Fruit fly (Drosophila melanogaster) whole organism, embryonic: ENCODE data around the gene CG10194.

Experiments
- Atf6 ChIP-seq: fragments of 200-800 bp; sonication (Bioruptor generic); IDR thresholded peaks from 2 replicates; pipeline ENCODE4 v1.3.6; 2022; ENCODE audit warnings: missing biosample characterization, missing genetic modification characterization
- B-H2 ChIP-seq: fragments of 200-800 bp; sonication (Bioruptor generic); optimal IDR thresholded peaks from 2 replicates; lab custom pipeline; 2018; ENCODE audit warnings: missing biosample characterization, mild to moderate bottlenecking, missing genetic modification characterization
- Bdp1 ChIP-seq: fragments of 200-800 bp; sonication (Bioruptor generic); optimal IDR thresholded peaks from 3 replicates; lab custom pipeline; 2016; ENCODE audit warnings: missing biosample characterization, missing genetic modification characterization
- Bgb ChIP-seq: fragments of 200-800 bp; sonication (Bioruptor generic); IDR thresholded peaks from 2 replicates; pipeline ENCODE4 v1.3.6; 2022; ENCODE audit warnings: missing biosample characterization, missing genetic modification characterization; ENCODE audit not compliant: partially characterized antibody
- Bteb2 ChIP-seq: fragments of 200-800 bp; sonication (Bioruptor generic); optimal IDR thresholded peaks from 2 replicates; lab custom pipeline; 2016; ENCODE audit warnings: missing biosample characterization, missing genetic modification characterization
- CG10147 ChIP-seq: fragments of 200-800 bp; sonication (Bioruptor generic); optimal IDR thresholded peaks from 2 replicates; lab custom pipeline; 2019; ENCODE audit warnings: missing biosample characterization, mild to moderate bottlenecking, missing genetic modification characterization, moderate library complexity
- CG10209 ChIP-seq: fragments of 200-800 bp; sonication (Bioruptor generic); optimal IDR thresholded peaks from 3 replicates; lab custom pipeline; 2017; ENCODE audit warnings: missing biosample characterization, mild to moderate bottlenecking, missing genetic modification characterization, missing genetic modification reagents
- CG1024 ChIP-seq: fragments of 200-800 bp; sonication (Bioruptor generic); IDR thresholded peaks from 2 replicates; pipeline ENCODE4 v1.3.6; 2022; ENCODE audit warnings: missing biosample characterization, missing genetic modification characterization
- CG12769 ChIP-seq: fragments of 200-800 bp; sonication (Bioruptor generic); optimal IDR thresholded peaks from 2 replicates; lab custom pipeline; 2019; ENCODE audit warnings: missing biosample characterization, mild to moderate bottlenecking, missing genetic modification characterization, moderate library complexity
- CG14050 ChIP-seq: fragments of 200-800 bp; sonication (Bioruptor generic); IDR thresholded peaks from 3 replicates; pipeline ENCODE4 v1.3.6; 2022; ENCODE audit warnings: missing biosample characterization, missing genetic modification characterization
- CG17912 ChIP-seq: fragments of 200-800 bp; sonication (Bioruptor generic); optimal IDR thresholded peaks from 2 replicates; lab custom pipeline; 2018; ENCODE audit warnings: missing biosample characterization, mild to moderate bottlenecking, missing genetic modification characterization
- CG2678 ChIP-seq: fragments of 200-800 bp; sonication (Bioruptor generic); optimal IDR thresholded peaks from 3 replicates; lab custom pipeline; 2019; ENCODE audit warnings: missing biosample characterization, mild to moderate bottlenecking, missing genetic modification characterization, moderate library complexity
- CG31365 ChIP-seq: fragments of 200-800 bp; sonication (Bioruptor generic); optimal IDR thresholded peaks from 2 replicates; lab custom pipeline; 2018; ENCODE audit warnings: missing biosample characterization, mild to moderate bottlenecking, missing genetic modification characterization
- CG34224 ChIP-seq: fragments of 200-800 bp; sonication (Bioruptor generic); IDR thresholded peaks from 3 replicates; pipeline ENCODE4 v1.3.6; 2022; ENCODE audit warnings: missing biosample characterization, missing genetic modification characterization; ENCODE audit not compliant: partially characterized antibody
- CG34376 ChIP-seq: fragments of 200-800 bp; sonication (Bioruptor generic); optimal IDR thresholded peaks from 2 replicates; lab custom pipeline; 2018; ENCODE audit warnings: missing biosample characterization, mild to moderate bottlenecking, missing genetic modification characterization
- CG3838 ChIP-seq: fragments of 200-800 bp; sonication (Bioruptor generic); optimal IDR thresholded peaks from 3 replicates; lab custom pipeline; 2016; ENCODE audit warnings: missing biosample characterization, missing genetic modification characterization
- CG4328 ChIP-seq: fragments of 200-800 bp; sonication (Bioruptor generic); optimal IDR thresholded peaks from 3 replicates; lab custom pipeline; 2017; ENCODE audit warnings: missing biosample characterization, missing genetic modification reagents, missing genetic modification characterization
- CG6683 ChIP-seq: fragments of 200-800 bp; sonication (Bioruptor generic); optimal IDR thresholded peaks from 2 replicates; lab custom pipeline; 2017; ENCODE audit warnings: missing biosample characterization, mild to moderate bottlenecking, missing genetic modification characterization, missing genetic modification reagents
- CG6854 ChIP-seq: fragments of 200-800 bp; sonication (Bioruptor generic); optimal IDR thresholded peaks from 3 replicates; lab custom pipeline; 2017; ENCODE audit warnings: missing biosample characterization, mild to moderate bottlenecking, missing genetic modification characterization
- CG7271 ChIP-seq: fragments of 200-800 bp; sonication (Bioruptor generic); optimal IDR thresholded peaks from 2 replicates; lab custom pipeline; 2018; ENCODE audit warnings: missing biosample characterization, mild to moderate bottlenecking, missing genetic modification characterization, moderate library complexity
- CG7372 ChIP-seq: fragments of 200-800 bp; sonication (Bioruptor generic); IDR thresholded peaks from 2 replicates; pipeline ENCODE4 v1.3.6; 2022; ENCODE audit warnings: missing biosample characterization, missing genetic modification characterization
- CG7556 ChIP-seq: fragments of 200-800 bp; sonication (Bioruptor generic); optimal IDR thresholded peaks from 2 replicates; lab custom pipeline; 2017; ENCODE audit warnings: missing biosample characterization, mild to moderate bottlenecking, missing genetic modification characterization
- CG8388 ChIP-seq: fragments of 200-800 bp; sonication (Bioruptor generic); optimal IDR thresholded peaks from 2 replicates; lab custom pipeline; 2019; ENCODE audit warnings: missing biosample characterization, mild to moderate bottlenecking, missing genetic modification characterization, moderate library complexity
- D ChIP-seq, 2 experiments: fragments of 200-800 bp in 1 of 2; fragments of >200 bp in 1 of 2; sonication (Bioruptor generic) in 1 of 2; optimal IDR thresholded peaks; 2 replicates in 1 of 2; 3 replicates in 1 of 2; lab custom pipeline; 2017; ENCODE audit warnings: mild to moderate bottlenecking in 1 of 2, missing biosample characterization in 1 of 2, missing genetic modification characterization in 1 of 2, missing genetic modification reagents in 1 of 2
- Dad ChIP-seq: fragments of 200-800 bp; sonication (Bioruptor generic); optimal IDR thresholded peaks from 3 replicates; lab custom pipeline; 2016; ENCODE audit warnings: missing biosample characterization, missing genetic modification characterization
- Doc2 ChIP-seq: fragments of 200-800 bp; sonication (Bioruptor generic); IDR thresholded peaks from 2 replicates; pipeline ENCODE4 v1.3.6; 2022; ENCODE audit warnings: missing biosample characterization, missing genetic modification characterization
- E2f2 ChIP-seq: fragments of 200-800 bp; sonication (Bioruptor generic); IDR thresholded peaks from 2 replicates; pipeline ENCODE4 v1.3.6; 2022; ENCODE audit warnings: missing biosample characterization, missing genetic modification characterization
- Eip74EF ChIP-seq, 2 experiments: fragments of 200-800 bp in 1 of 2; fragments of >200 bp in 1 of 2; sonication (Bioruptor generic) in 1 of 2; optimal IDR thresholded peaks; 2 replicates each; lab custom pipeline; 2017 to 2019; ENCODE audit warnings: missing biosample characterization in 2 of 2, missing genetic modification characterization in 2 of 2, mild to moderate bottlenecking in 1 of 2, moderate library complexity in 1 of 2
- GATAe ChIP-seq: fragments of 200-800 bp; sonication (Bioruptor generic); conservative IDR thresholded peaks from 2 replicates; pipeline ENCODE4 v1.3.6; 2022; ENCODE audit warnings: missing biosample characterization, missing genetic modification characterization
- Gsc ChIP-seq: fragments of 200-800 bp; sonication (Bioruptor generic); IDR thresholded peaks from 2 replicates; pipeline ENCODE4 v1.3.6; 2022; ENCODE audit warnings: missing biosample characterization, missing genetic modification characterization
- Hr39 ChIP-seq: fragments of >200 bp; optimal IDR thresholded peaks from 2 replicates; lab custom pipeline; 2017
- Lim3 ChIP-seq: fragments of 200-800 bp; sonication (Bioruptor generic); IDR thresholded peaks from 2 replicates; pipeline ENCODE4 v1.3.6; 2022; ENCODE audit warnings: missing biosample characterization, missing genetic modification characterization
- NfI ChIP-seq: fragments of 200-800 bp; sonication (Bioruptor generic); optimal IDR thresholded peaks from 3 replicates; lab custom pipeline; 2018; ENCODE audit warnings: missing biosample characterization, mild to moderate bottlenecking, missing genetic modification characterization, moderate library complexity
- Opbp ChIP-seq: fragments of 200-800 bp; sonication (Bioruptor generic); IDR thresholded peaks from 3 replicates; pipeline ENCODE4 v1.3.6; 2022; ENCODE audit warnings: missing biosample characterization, missing genetic modification characterization; ENCODE audit not compliant: partially characterized antibody
- Ravus ChIP-seq: fragments of 200-800 bp; sonication (Bioruptor generic); IDR thresholded peaks from 2 replicates; pipeline ENCODE4 v1.3.6; 2022; ENCODE audit warnings: missing biosample characterization, missing genetic modification characterization
- Scr ChIP-seq: fragments of 200-800 bp; sonication (Bioruptor generic); IDR thresholded peaks from 2 replicates; pipeline ENCODE4 v1.3.6; 2022; ENCODE audit warnings: missing biosample characterization, missing genetic modification characterization; ENCODE audit not compliant: partially characterized antibody
- caup ChIP-seq: fragments of 200-800 bp; sonication (Bioruptor generic); optimal IDR thresholded peaks from 3 replicates; lab custom pipeline; 2017; ENCODE audit warnings: missing biosample characterization, mild to moderate bottlenecking, missing genetic modification characterization, moderate library complexity; ENCODE audit not compliant: severe bottlenecking
- chm ChIP-seq: fragments of 200-800 bp; sonication (Bioruptor generic); IDR thresholded peaks from 2 replicates; pipeline ENCODE4 v1.3.6; 2022; ENCODE audit warnings: missing biosample characterization, missing genetic modification characterization
- ewg ChIP-seq: fragments of 200-800 bp; sonication (Bioruptor generic); optimal IDR thresholded peaks from 3 replicates; lab custom pipeline; 2017; ENCODE audit warnings: mild to moderate bottlenecking, missing biosample characterization, missing genetic modification reagents, missing genetic modification characterization
- fd3F ChIP-seq: fragments of 200-800 bp; sonication (Bioruptor generic); optimal IDR thresholded peaks from 2 replicates; lab custom pipeline; 2018; ENCODE audit warnings: missing biosample characterization, mild to moderate bottlenecking, missing genetic modification characterization, moderate library complexity
- gcm ChIP-seq: fragments of 200-800 bp; sonication (Bioruptor generic); optimal IDR thresholded peaks from 2 replicates; lab custom pipeline; 2019; ENCODE audit warnings: missing biosample characterization, mild to moderate bottlenecking, missing genetic modification characterization, moderate library complexity
- hbn ChIP-seq: fragments of 200-800 bp; sonication (Bioruptor generic); IDR thresholded peaks from 2 replicates; pipeline ENCODE4 v1.3.6; 2022; ENCODE audit warnings: missing biosample characterization, missing genetic modification characterization; ENCODE audit not compliant: partially characterized antibody
- inv ChIP-seq: fragments of 200-800 bp; sonication (Bioruptor generic); IDR thresholded peaks from 2 replicates; pipeline ENCODE4 v1.3.6; 2022; ENCODE audit warnings: missing biosample characterization, missing genetic modification characterization; ENCODE audit not compliant: partially characterized antibody
- pnt ChIP-seq: fragments of 200-800 bp; sonication (Bioruptor generic); optimal IDR thresholded peaks from 3 replicates; lab custom pipeline; 2016; ENCODE audit warnings: missing biosample characterization, missing genetic modification characterization
- pros ChIP-seq: fragments of 200-800 bp; sonication (Bioruptor generic); optimal IDR thresholded peaks from 3 replicates; lab custom pipeline; 2019; ENCODE audit warnings: missing biosample characterization, mild to moderate bottlenecking, missing genetic modification characterization, moderate library complexity
- seq ChIP-seq: fragments of 200-800 bp; sonication (Bioruptor generic); IDR thresholded peaks from 2 replicates; pipeline ENCODE4 v1.3.6; 2022; ENCODE audit warnings: missing biosample characterization, missing genetic modification characterization
- slp2 ChIP-seq: fragments of 200-800 bp; sonication (Bioruptor generic); optimal IDR thresholded peaks from 2 replicates; lab custom pipeline; 2016; ENCODE audit warnings: missing biosample characterization, missing genetic modification characterization
- stc ChIP-seq: fragments of 200-800 bp; sonication (Bioruptor generic); IDR thresholded peaks from 2 replicates; pipeline ENCODE4 v1.3.6; 2022; ENCODE audit warnings: missing biosample characterization, missing genetic modification characterization
- ttk ChIP-seq: fragments of 200-800 bp; sonication (Bioruptor generic); IDR thresholded peaks from 2 replicates; pipeline ENCODE4 v2.1.2; 2022; ENCODE audit warnings: missing biosample characterization, missing genetic modification characterization

CG10194 gene

DNA sequence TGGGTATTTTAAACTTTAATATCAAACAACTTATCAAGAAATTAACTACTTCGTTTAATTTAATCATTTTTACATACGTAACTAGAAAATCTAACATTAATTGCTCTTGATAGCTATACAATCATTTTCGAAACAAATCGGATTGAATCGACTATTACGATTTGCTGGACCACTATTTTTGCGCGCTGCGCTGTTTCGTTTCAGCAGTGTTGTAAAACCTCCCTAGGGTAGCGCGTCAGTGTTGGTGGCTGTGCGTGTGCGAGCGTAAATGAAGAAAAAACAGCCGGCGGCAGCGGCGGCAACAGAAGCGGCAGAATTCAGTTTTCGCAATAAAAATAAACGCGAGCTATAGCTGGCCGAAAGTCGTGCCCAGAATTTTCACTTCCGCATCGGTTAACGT is 43.3 kb upstream of the CG10194 start, which contains the start of gene CG33116 (continued):
- peak in 1 of 2 experiments; percentile 53 for TF ChIP-seq Eip74EF (GFP tag; optimal IDR thresholded peaks at IDR 0.05; lab: Kevin White, UChicago)
- TF ChIP-seq CG10209 = peak; percentile 76
- peak; percentile 78 for TF ChIP-seq B-H2 (GFP tag; lab: Kevin White, UChicago)
- TF ChIP-seq pros = no peak
- TF ChIP-seq GATAe (GFP tag; lab: Robert Waterston, UW) = no peak
- peak; percentile 66 for TF ChIP-seq stc (GFP tag; lab: Robert Waterston, UW)
- peak; percentile 27; the same call in 1 of the 2 replicates for TF ChIP-seq Bgb (GFP tag; lab: Robert Waterston, UW)
- TF ChIP-seq gcm (GFP tag; lab: Kevin White, UChicago) = peak; percentile 72
- TF ChIP-seq caup = peak; percentile 82
- TF ChIP-seq fd3F (GFP tag; lab: Kevin White, UChicago) = peak; percentile 10
- no peak for TF ChIP-seq Gsc
- TF ChIP-seq Ravus (GFP tag; lab: Robert Waterston, UW) = peak; percentile 10; the same call in 1 of the 2 replicates
- TF ChIP-seq CG4328 (GFP tag; lab: Kevin White, UChicago) = peak; percentile 38
- TF ChIP-seq CG6854 (GFP tag; lab: Kevin White, UChicago) = peak; percentile 41
- TF ChIP-seq CG7271 (tag; lab: Kevin White, UChicago) = peak; percentile 29
- TF ChIP-seq CG10147 (GFP tag; lab: Kevin White, UChicago) = peak; percentile 45
- TF ChIP-seq chm = peak; percentile 86
- TF ChIP-seq inv = peak; percentile 23; the same call in 1 of the 2 replicates
- peak; percentile 30 for TF ChIP-seq CG6683 (GFP tag; lab: Kevin White, UChicago)
- peak; percentile 65; the same call in 2 of the 3 replicates for TF ChIP-seq Opbp (GFP tag; lab: Robert Waterston, UW)
- TF ChIP-seq seq (GFP tag; lab: Robert Waterston, UW) = peak; percentile 78
- TF ChIP-seq E2f2 (GFP tag; lab: Robert Waterston, UW) = peak; percentile 66
- peak; percentile 78 for TF ChIP-seq CG12769 (tag; lab: Kevin White, UChicago)
- no peak for TF ChIP-seq Doc2 (GFP tag; lab: Robert Waterston, UW)
- peak; percentile 61 for TF ChIP-seq CG34376
- TF ChIP-seq ttk (GFP tag; lab: Robert Waterston, UW) = peak; percentile 75
- peak; percentile 77 for TF ChIP-seq CG8388
- peak; percentile 51 for TF ChIP-seq CG14050
- TF ChIP-seq ewg = peak; percentile 67
- TF ChIP-seq Bteb2 (GFP tag; lab: Kevin White, UChicago) = peak; percentile 79
- peak; percentile 42; the same call in 1 of the 2 replicates for TF ChIP-seq hbn (GFP tag; lab: Robert Waterston, UW)
- peak; percentile 63 for TF ChIP-seq pnt (GFP tag; lab: Kevin White, UChicago)
- peak; percentile 63 for TF ChIP-seq CG1024 (GFP tag; lab: Robert Waterston, UW)
- TF ChIP-seq CG2678 (tag; lab: Kevin White, UChicago) = peak; percentile 86
- TF ChIP-seq CG7372 (GFP tag; lab: Robert Waterston, UW) = 0 out of 2 replicates have a peak, but pooled peaks have one; percentile 13
- no peak for TF ChIP-seq Lim3
- peak; percentile 56 for TF ChIP-seq CG17912
- TF ChIP-seq Bdp1 (GFP tag; lab: Kevin White, UChicago) = peak; percentile 70
- TF ChIP-seq Hr39 = peak; percentile 68
- TF ChIP-seq slp2 (GFP tag; lab: Kevin White, UChicago) = peak; percentile 73
- no peak for TF ChIP-seq D (optimal IDR thresholded peaks at IDR 0.05; lab: Kevin White, UChicago)
- peak; percentile 63 for TF ChIP-seq D (GFP tag; optimal IDR thresholded peaks at IDR 0.05; lab: Kevin White, UChicago)
- TF ChIP-seq Dad = peak; percentile 82
- peak; percentile 79 for TF ChIP-seq CG7556 (GFP tag; lab: Kevin White, UChicago)
- TF ChIP-seq CG34224 (GFP tag; lab: Robert Waterston, UW) = peak; percentile 47
- peak; percentile 87 for TF ChIP-seq NfI (GFP tag; lab: Kevin White, UChicago)
- TF ChIP-seq Scr (GFP tag; lab: Robert Waterston, UW) = peak; percentile 27; the same call in 1 of the 2 replicates
- TF ChIP-seq CG31365 (tag; lab: Kevin White, UChicago) = peak; percentile 37
- peak; percentile 83 for TF ChIP-seq Atf6 (GFP tag; lab: Robert Waterston, UW)
- peak; percentile 29 for TF ChIP-seq CG3838 (GFP tag; lab: Kevin White, UChicago)
